Worm (Caenorhabditis elegans) whole organism, L1 larva: Measurements from ENCODE around the gene Y105C5A.24.

Experiments
- pax-3 ChIP-seq: fragments of 200-800 bp; sonication (Bioruptor generic); optimal IDR thresholded peaks from 2 replicates; lab custom pipeline; 2018; ENCODE audit warnings: mild to moderate bottlenecking, missing genetic modification characterization, moderate library complexity, missing compliant biosample characterization
- snpc-4 ChIP-seq: fragments of 150-350 bp; optimal IDR thresholded peaks from 2 replicates; lab custom pipeline; 2014; ENCODE audit warnings: missing biosample characterization, missing genetic modification characterization

ce11 chrIV:15868288-15868687 is 18.6 kb downstream of the Y105C5A.24 start:
- TF ChIP-seq pax-3 (tag; lab: Kevin White, UChicago) (no peak), snpc-4 (tag; lab: Kevin White, UChicago) (no peak)
